Worm (Caenorhabditis elegans): ENCODE measurements around the gene col-73.
A peak's percentile ranks its signal among the peaks of the same experiment; 100 is the strongest.
"Not testable (repeated sequence)": the region's sequence is repeated elsewhere in the genome, so short reads cannot be mapped to it uniquely, and the experiment has no call there.

The col-73 gene

DNA sequence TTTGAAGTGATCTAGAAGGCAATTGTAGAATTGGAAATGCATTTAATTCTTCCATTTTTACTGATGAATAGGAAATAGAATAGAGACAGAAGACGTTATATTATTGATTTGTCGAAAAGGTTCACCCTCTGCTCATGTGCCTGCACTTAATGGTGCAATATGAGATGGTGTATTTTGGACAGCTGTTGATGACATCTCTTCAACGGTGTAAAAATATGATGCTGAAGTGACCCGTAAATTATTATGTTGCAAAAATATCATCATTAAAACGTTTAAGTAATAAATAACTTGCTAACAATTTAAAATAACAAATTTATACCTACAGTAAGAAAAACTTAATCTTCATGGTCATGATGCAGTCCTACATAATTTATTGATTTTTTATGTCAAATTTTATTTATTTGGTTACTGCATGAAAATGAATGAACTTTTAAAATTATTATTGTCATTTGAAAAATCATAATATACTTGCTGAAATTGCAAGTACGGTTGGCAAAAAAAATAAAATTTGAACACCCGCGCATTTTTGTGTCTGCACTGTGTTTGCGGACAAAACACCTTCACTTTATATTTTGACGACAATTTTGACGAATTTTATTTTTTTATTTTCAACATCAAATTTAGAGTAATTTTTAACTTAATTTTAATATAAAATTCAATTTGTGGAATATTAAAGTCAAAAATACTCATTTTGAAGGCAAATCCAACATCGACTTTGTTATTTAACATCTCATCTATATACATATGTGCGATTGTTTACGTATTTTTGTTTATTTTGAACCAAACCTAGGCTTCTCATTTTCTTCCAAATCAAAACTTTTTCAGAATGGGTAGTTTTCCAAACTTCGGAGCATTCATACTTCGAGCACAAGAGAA, 45.0 kb downstream of the col-73 start, which contains the start of the genes fbxb-88 and tbck-1:
Gene fbxb-88 (minus strand): TSS at position 151 of the 876 bp plus-strand sequence.
Gene tbck-1 (plus strand): TSS at position 826 of the 876 bp plus-strand sequence.
- TF ChIP-seq ceh-24 (tag; optimal IDR thresholded peaks at IDR 0.05), result no peak
- TF ChIP-seq unc-55 (GFP tag; optimal IDR thresholded peaks at IDR 0.05), result peak; percentile 68
- no peak for TF ChIP-seq fkh-10 (GFP tag; optimal IDR thresholded peaks at IDR 0.05)
- TF ChIP-seq ceh-34 (tag; optimal IDR thresholded peaks at IDR 0.05), result peak; percentile 0

DNA sequence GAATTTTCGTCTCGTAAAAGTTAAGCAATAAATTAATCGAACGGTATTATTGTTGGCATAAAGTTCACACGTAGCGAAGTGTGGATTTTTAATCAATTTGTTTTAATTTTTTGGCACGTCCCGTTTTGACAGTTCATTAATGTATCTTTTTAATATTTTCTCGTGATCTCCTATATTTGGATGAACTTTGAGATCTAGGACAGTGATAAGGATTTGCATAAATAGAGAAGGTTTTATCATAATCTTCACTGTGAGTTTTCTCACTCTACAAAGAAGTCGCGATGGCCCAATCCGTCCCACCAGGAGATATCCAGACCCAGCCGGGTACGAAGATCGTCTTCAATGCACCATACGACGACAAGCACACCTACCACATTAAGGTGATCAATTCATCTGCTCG, 47.8 kb downstream of the col-73 start, which contains the start of the genes C33F10.8 and msp-40:
Gene C33F10.8 (minus strand): TSS at position 101 of the 400 bp plus-strand sequence.
Gene msp-40 (plus strand): TSS at position 282 of the 400 bp plus-strand sequence.
- not testable (repeated sequence) for TF ChIP-seq fkh-10 (GFP tag; optimal IDR thresholded peaks at IDR 0.05); pat-9 (tag; optimal IDR thresholded peaks at IDR 0.05); ref-2 (tag; optimal IDR thresholded peaks at IDR 0.05)

DNA sequence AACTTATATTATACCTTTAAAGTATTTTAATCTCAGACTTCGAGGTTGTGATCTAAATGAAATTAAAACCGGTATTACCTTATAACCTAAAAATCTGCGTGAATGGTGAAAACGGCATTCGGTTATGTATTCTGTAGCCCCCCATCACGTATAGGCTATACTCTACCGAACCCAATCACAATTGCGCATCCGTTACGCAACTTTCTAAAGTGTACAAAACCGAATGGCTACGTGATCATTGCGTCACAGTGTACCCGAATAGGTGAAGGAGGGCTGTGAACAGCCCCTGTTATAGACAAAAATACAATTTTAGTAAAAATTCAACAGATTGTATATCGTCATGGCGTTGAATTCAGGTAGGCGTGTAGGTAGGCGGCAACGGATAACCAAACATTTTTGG, 50.3 kb downstream of the col-73 start:
- TF ChIP-seq elt-2 (tag; optimal IDR thresholded peaks at IDR 0.05) (peak; percentile 60), hlh-15 (tag; optimal IDR thresholded peaks at IDR 0.05) (no peak)

Data from whole organism, late embryonic.